Fruit fly (Drosophila melanogaster) whole organism, embryonic: ENCODE data around the gene awd.

Experiments
- CG10147 ChIP-seq: fragments of 200-800 bp; sonication (Bioruptor generic); optimal IDR thresholded peaks from 2 replicates; lab custom pipeline; 2019; ENCODE audit warnings: missing biosample characterization, mild to moderate bottlenecking, missing genetic modification characterization, moderate library complexity
- CG10543 ChIP-seq: fragments of 200-800 bp; sonication (Bioruptor generic); optimal IDR thresholded peaks from 3 replicates; lab custom pipeline; 2017; ENCODE audit warnings: missing biosample characterization, mild to moderate bottlenecking, missing genetic modification characterization, moderate library complexity
- CG10654 ChIP-seq: fragments of 200-800 bp; sonication (Bioruptor generic); optimal IDR thresholded peaks from 2 replicates; lab custom pipeline; 2016; ENCODE audit warnings: missing biosample characterization, missing genetic modification characterization
- CG12219 ChIP-seq: fragments of 200-800 bp; sonication (Bioruptor generic); optimal IDR thresholded peaks from 3 replicates; lab custom pipeline; 2018; ENCODE audit warnings: missing biosample characterization, mild to moderate bottlenecking, missing genetic modification characterization
- CG12744 ChIP-seq: fragments of 200-800 bp; sonication (Bioruptor generic); optimal IDR thresholded peaks from 2 replicates; lab custom pipeline; 2016; ENCODE audit warnings: missing biosample characterization, missing genetic modification characterization
- CG12769 ChIP-seq: fragments of 200-800 bp; sonication (Bioruptor generic); optimal IDR thresholded peaks from 2 replicates; lab custom pipeline; 2019; ENCODE audit warnings: missing biosample characterization, mild to moderate bottlenecking, missing genetic modification characterization, moderate library complexity
- CG13775 ChIP-seq: fragments of 200-800 bp; sonication (Bioruptor generic); optimal IDR thresholded peaks from 3 replicates; lab custom pipeline; 2017; ENCODE audit warnings: missing biosample characterization, mild to moderate bottlenecking, missing genetic modification characterization
- CG15073 ChIP-seq: fragments of 200-800 bp; sonication (Bioruptor generic); optimal IDR thresholded peaks from 2 replicates; lab custom pipeline; 2016; ENCODE audit warnings: missing biosample characterization, missing genetic modification characterization
- CG15514 ChIP-seq: fragments of 200-800 bp; sonication (Bioruptor generic); optimal IDR thresholded peaks from 3 replicates; lab custom pipeline; 2017; ENCODE audit warnings: missing biosample characterization, missing genetic modification characterization, mild to moderate bottlenecking, moderate library complexity, missing genetic modification reagents
- CG15696 ChIP-seq: fragments of 200-800 bp; sonication (Bioruptor generic); optimal IDR thresholded peaks from 2 replicates; lab custom pipeline; 2019; ENCODE audit warnings: missing biosample characterization, mild to moderate bottlenecking, missing genetic modification characterization, moderate library complexity
- CG16779 ChIP-seq: fragments of 200-800 bp; sonication (Bioruptor generic); IDR thresholded peaks from 2 replicates; pipeline ENCODE4 v1.3.6; 2022; ENCODE audit warnings: missing biosample characterization, missing genetic modification characterization
- CG17829 ChIP-seq: fragments of 200-800 bp; optimal IDR thresholded peaks from 2 replicates; lab custom pipeline; 2019; ENCODE audit warnings: missing biosample characterization, mild to moderate bottlenecking, missing genetic modification characterization, moderate library complexity
- CG1792 ChIP-seq: fragments of 200-800 bp; sonication (Bioruptor generic); optimal IDR thresholded peaks from 2 replicates; lab custom pipeline; 2016; ENCODE audit warnings: missing biosample characterization, missing genetic modification characterization
- CG18262 ChIP-seq: fragments of 200-800 bp; optimal IDR thresholded peaks from 3 replicates; lab custom pipeline; 2019; ENCODE audit warnings: missing biosample characterization, mild to moderate bottlenecking, missing genetic modification characterization, moderate library complexity
- CG18764 ChIP-seq: fragments of 200-800 bp; sonication (Bioruptor generic); optimal IDR thresholded peaks from 3 replicates; lab custom pipeline; 2016; ENCODE audit warnings: missing biosample characterization, missing genetic modification characterization
- CG31224 ChIP-seq: fragments of 200-800 bp; sonication (Bioruptor generic); IDR thresholded peaks from 2 replicates; pipeline ENCODE4 v1.3.6; 2022; ENCODE audit warnings: missing biosample characterization, missing genetic modification characterization
- CG33213 ChIP-seq: fragments of 200-800 bp; sonication (Bioruptor generic); optimal IDR thresholded peaks from 3 replicates; lab custom pipeline; 2016; ENCODE audit warnings: missing biosample characterization, missing genetic modification characterization
- CG34422 ChIP-seq: fragments of 200-800 bp; sonication (Bioruptor generic); IDR thresholded peaks from 3 replicates; pipeline ENCODE4 v1.3.6; 2022; ENCODE audit warnings: missing biosample characterization, missing genetic modification characterization
- CG8359 ChIP-seq: fragments of 200-800 bp; sonication (Bioruptor generic); optimal IDR thresholded peaks from 2 replicates; lab custom pipeline; 2017; ENCODE audit warnings: missing biosample characterization, mild to moderate bottlenecking, missing genetic modification characterization, borderline replicate concordance
- CG9876 ChIP-seq: fragments of 200-800 bp; sonication (Bioruptor generic); optimal IDR thresholded peaks from 2 replicates; lab custom pipeline; 2016; ENCODE audit warnings: missing biosample characterization, missing genetic modification characterization
- Dll ChIP-seq: fragments of 200-800 bp; sonication (Bioruptor generic); IDR thresholded peaks from 4 replicates; pipeline ENCODE4 v1.3.6; 2022; ENCODE audit warnings: missing biosample characterization, missing genetic modification characterization; ENCODE audit not compliant: partially characterized antibody
- E2f1 ChIP-seq: fragments of 200-800 bp; sonication (Bioruptor generic); IDR thresholded peaks from 2 replicates; pipeline ENCODE4 v1.3.6; 2022; ENCODE audit warnings: missing biosample characterization, missing genetic modification characterization
- E2f2 ChIP-seq: fragments of 200-800 bp; sonication (Bioruptor generic); IDR thresholded peaks from 2 replicates; pipeline ENCODE4 v1.3.6; 2022; ENCODE audit warnings: missing biosample characterization, missing genetic modification characterization
- Eip74EF ChIP-seq, 2 experiments: fragments of 200-800 bp in 1 of 2; fragments of >200 bp in 1 of 2; sonication (Bioruptor generic) in 1 of 2; optimal IDR thresholded peaks; 2 replicates each; lab custom pipeline; 2017 to 2019; ENCODE audit warnings: missing biosample characterization in 2 of 2, missing genetic modification characterization in 2 of 2, mild to moderate bottlenecking in 1 of 2, moderate library complexity in 1 of 2
- Fer1 ChIP-seq: fragments of 200-800 bp; sonication (Bioruptor generic); optimal IDR thresholded peaks from 2 replicates; lab custom pipeline; 2017; ENCODE audit warnings: missing biosample characterization, mild to moderate bottlenecking, missing genetic modification characterization
- Hr3 ChIP-seq: fragments of 200-800 bp; sonication (Bioruptor generic); optimal IDR thresholded peaks from 3 replicates; lab custom pipeline; 2016; ENCODE audit warnings: missing biosample characterization, missing genetic modification characterization
- Lim3 ChIP-seq: fragments of 200-800 bp; sonication (Bioruptor generic); IDR thresholded peaks from 2 replicates; pipeline ENCODE4 v1.3.6; 2022; ENCODE audit warnings: missing biosample characterization, missing genetic modification characterization
- Lpt ChIP-seq: fragments of >200 bp; optimal IDR thresholded peaks from 2 replicates; lab custom pipeline; 2018; ENCODE audit warnings: missing biosample characterization, missing genetic modification characterization
- Med ChIP-seq: fragments of 200-800 bp; sonication (Bioruptor generic); peaks from one replicate; lab custom pipeline; 2016; ENCODE audit warnings: missing biosample characterization, missing genetic modification characterization, mild to moderate bottlenecking, inconsistent platforms, moderate library complexity
- Oaz ChIP-seq: fragments of 200-800 bp; sonication (Bioruptor generic); IDR thresholded peaks from 2 replicates; pipeline ENCODE4 v1.3.6; 2022; ENCODE audit warnings: missing biosample characterization, missing genetic modification characterization
- Side ChIP-seq: fragments of 200-800 bp; sonication (Bioruptor generic); optimal IDR thresholded peaks from 2 replicates; lab custom pipeline; 2016; ENCODE audit warnings: missing biosample characterization, missing genetic modification characterization
- YL-1 ChIP-seq: fragments of 200-800 bp; sonication (Bioruptor generic); optimal IDR thresholded peaks from 3 replicates; lab custom pipeline; 2017; ENCODE audit warnings: missing biosample characterization, mild to moderate bottlenecking, missing genetic modification characterization
- bab2 ChIP-seq: fragments of 200-800 bp; sonication (Bioruptor generic); optimal IDR thresholded peaks from 2 replicates; lab custom pipeline; 2016; ENCODE audit warnings: missing biosample characterization, missing genetic modification characterization
- bowl ChIP-seq: fragments of 200-800 bp; sonication (Bioruptor generic); IDR thresholded peaks from 2 replicates; pipeline ENCODE4 v1.3.6; 2022; ENCODE audit warnings: missing biosample characterization, missing genetic modification characterization
- btn ChIP-seq: fragments of 200-800 bp; sonication (Bioruptor generic); optimal IDR thresholded peaks from 2 replicates; lab custom pipeline; 2016; ENCODE audit warnings: missing biosample characterization, missing genetic modification characterization
- chinmo ChIP-seq: fragments of 200-800 bp; sonication (Bioruptor generic); IDR thresholded peaks from 4 replicates; pipeline ENCODE4 v1.3.6; 2022; ENCODE audit warnings: missing biosample characterization, missing genetic modification characterization; ENCODE audit not compliant: partially characterized antibody
- chm ChIP-seq: fragments of 200-800 bp; sonication (Bioruptor generic); IDR thresholded peaks from 2 replicates; pipeline ENCODE4 v1.3.6; 2022; ENCODE audit warnings: missing biosample characterization, missing genetic modification characterization
- fru ChIP-seq: fragments of >200 bp; optimal IDR thresholded peaks from 2 replicates; lab custom pipeline; 2017
- gfzf ChIP-seq: fragments of 200-800 bp; sonication (Bioruptor generic); optimal IDR thresholded peaks from 2 replicates; lab custom pipeline; 2016; ENCODE audit warnings: missing biosample characterization, mild to moderate bottlenecking, missing genetic modification characterization, moderate library complexity
- hkb ChIP-seq, 2 experiments: fragments of 200-800 bp in 1 of 2; fragments of >200 bp in 1 of 2; sonication (Bioruptor generic) in 1 of 2; IDR thresholded peaks in 1 of 2; optimal IDR thresholded peaks in 1 of 2; 2 replicates each; pipeline versions ENCODE4 v1.3.6 to Lab custom; 2017 to 2022; ENCODE audit warnings: missing biosample characterization in 1 of 2, missing genetic modification characterization in 1 of 2
- kay ChIP-seq: fragments of 200-800 bp; sonication (Bioruptor generic); optimal IDR thresholded peaks from 2 replicates; lab custom pipeline; 2016; ENCODE audit warnings: missing biosample characterization, missing genetic modification characterization
- kni ChIP-seq: fragments of 200-800 bp; sonication (Bioruptor generic); optimal IDR thresholded peaks from 3 replicates; lab custom pipeline; 2017; ENCODE audit warnings: mild to moderate bottlenecking, missing biosample characterization, missing genetic modification reagents, missing genetic modification characterization
- knrl ChIP-seq: fragments of 200-800 bp; sonication (Bioruptor generic); IDR thresholded peaks from 3 replicates; pipeline ENCODE4 v1.3.6; 2022; ENCODE audit warnings: missing biosample characterization, missing genetic modification characterization; ENCODE audit not compliant: partially characterized antibody
- mirr ChIP-seq: fragments of 200-800 bp; sonication (Bioruptor generic); optimal IDR thresholded peaks from 3 replicates; lab custom pipeline; 2018; ENCODE audit warnings: missing biosample characterization, mild to moderate bottlenecking, missing genetic modification characterization
- nerfin-1 ChIP-seq: fragments of 200-800 bp; sonication (Bioruptor generic); optimal IDR thresholded peaks from 3 replicates; lab custom pipeline; 2019; ENCODE audit warnings: missing biosample characterization, mild to moderate bottlenecking, missing genetic modification characterization, moderate library complexity
- otp ChIP-seq: fragments of 200-800 bp; sonication (Bioruptor generic); IDR thresholded peaks from 3 replicates; pipeline ENCODE4, ENCODE4 v1.3.6; 2022; ENCODE audit warnings: missing biosample characterization, missing genetic modification characterization
- ranshi ChIP-seq: fragments of 200-800 bp; sonication (Bioruptor generic); IDR thresholded peaks from 2 replicates; pipeline ENCODE4 v1.3.6; 2022; ENCODE audit warnings: missing biosample characterization, missing genetic modification characterization
- run ChIP-seq: fragments of 200-800 bp; sonication (Bioruptor generic); optimal IDR thresholded peaks from 3 replicates; lab custom pipeline; 2018; ENCODE audit warnings: missing biosample characterization, mild to moderate bottlenecking, missing genetic modification characterization
- stwl ChIP-seq: fragments of 200-800 bp; sonication (Bioruptor generic); optimal IDR thresholded peaks from 3 replicates; lab custom pipeline; 2018; ENCODE audit warnings: missing biosample characterization, mild to moderate bottlenecking, missing genetic modification characterization, moderate library complexity
- tll ChIP-seq, 2 experiments: fragments of 200-800 bp in 1 of 2; fragments of >200 bp in 1 of 2; sonication (Bioruptor generic) in 1 of 2; optimal IDR thresholded peaks; 2 replicates each; lab custom pipeline; 2017 to 2019; ENCODE audit warnings: missing biosample characterization in 2 of 2, missing genetic modification characterization in 2 of 2, mild to moderate bottlenecking in 1 of 2, moderate library complexity in 1 of 2
- trh ChIP-seq: fragments of 200-800 bp; sonication (Bioruptor generic); optimal IDR thresholded peaks from 2 replicates; lab custom pipeline; 2016; ENCODE audit warnings: missing biosample characterization, missing genetic modification characterization

The awd gene

DNA sequence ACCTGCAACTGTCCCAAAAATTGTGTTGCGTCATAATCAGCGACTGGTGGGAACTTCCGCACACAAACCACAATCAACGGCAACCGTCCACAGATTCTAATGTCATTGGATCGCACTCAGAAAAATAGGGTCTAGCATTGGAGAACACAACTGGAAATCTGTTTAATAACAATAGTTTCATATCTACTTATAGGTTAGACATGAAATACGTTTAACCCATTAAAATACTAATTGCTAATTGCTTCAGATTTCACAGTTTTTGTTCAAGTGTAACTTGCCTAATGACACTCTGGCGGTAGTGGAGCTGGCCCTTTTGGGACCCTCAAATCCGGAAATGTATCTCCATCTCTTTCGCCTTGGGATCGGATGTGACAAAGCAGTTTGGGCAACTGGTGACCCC lies 49.2 kb downstream of the awd start (continued):
- TF ChIP-seq bowl (GFP tag; lab: Robert Waterston, UW) = no peak
- TF ChIP-seq tll (GFP tag; optimal IDR thresholded peaks at IDR 0.05; lab: Kevin White, UChicago) = no peak
- no peak for TF ChIP-seq CG10147 (GFP tag; lab: Kevin White, UChicago)
- TF ChIP-seq CG18262 (tag; lab: Kevin White, UChicago) = peak; percentile 29
- 0 out of 3 replicates have a peak, but pooled peaks have one; percentile 51 for TF ChIP-seq otp
- no peak for TF ChIP-seq CG15073
- no peak for TF ChIP-seq stwl
- no peak for TF ChIP-seq mirr (GFP tag; lab: Kevin White, UChicago)
- no peak for TF ChIP-seq CG34422 (GFP tag; lab: Robert Waterston, UW)
- no peak for TF ChIP-seq CG13775 (GFP tag; lab: Kevin White, UChicago)
- TF ChIP-seq knrl (GFP tag; lab: Robert Waterston, UW) = no peak
- no peak for TF ChIP-seq CG10654 (GFP tag; lab: Kevin White, UChicago)
- TF ChIP-seq CG15696 (tag; lab: Kevin White, UChicago) = no peak
- no peak for TF ChIP-seq CG33213 (GFP tag; lab: Kevin White, UChicago)
- no peak for TF ChIP-seq CG12219
- no peak for TF ChIP-seq chinmo
- no peak for TF ChIP-seq CG8359 (GFP tag; lab: Kevin White, UChicago)
- no peak for TF ChIP-seq bab2 (GFP tag; lab: Kevin White, UChicago)
- no peak for TF ChIP-seq E2f2 (GFP tag; lab: Robert Waterston, UW)
- no peak for TF ChIP-seq Side (GFP tag; lab: Kevin White, UChicago)
- no peak for TF ChIP-seq btn (GFP tag; lab: Kevin White, UChicago)
- TF ChIP-seq Fer1 (GFP tag; lab: Kevin White, UChicago) = no peak
- TF ChIP-seq nerfin-1 (tag; lab: Kevin White, UChicago) = no peak
- TF ChIP-seq trh (GFP tag; lab: Kevin White, UChicago) = no peak
- TF ChIP-seq CG16779 = no peak
- TF ChIP-seq CG12744 (GFP tag; lab: Kevin White, UChicago) = no peak
- no peak for TF ChIP-seq run (tag; lab: Kevin White, UChicago)
- TF ChIP-seq CG17829 (tag; lab: Kevin White, UChicago) = peak; percentile 13
- peak; percentile 20 for TF ChIP-seq Med (GFP tag; lab: Kevin White, UChicago)
- TF ChIP-seq CG15514 (GFP tag; lab: Kevin White, UChicago) = no peak
- TF ChIP-seq kni (GFP tag; lab: Kevin White, UChicago) = no peak
- no peak for TF ChIP-seq CG1792 (GFP tag; lab: Kevin White, UChicago)
- TF ChIP-seq Lim3 = no peak
- TF ChIP-seq ranshi = no peak
- no peak for TF ChIP-seq Oaz (GFP tag; lab: Robert Waterston, UW)
- TF ChIP-seq CG9876 = no peak
- no peak for TF ChIP-seq YL-1 (GFP tag; lab: Kevin White, UChicago)
- no peak for TF ChIP-seq CG12769 (tag; lab: Kevin White, UChicago)
- TF ChIP-seq Hr3 (GFP tag; lab: Kevin White, UChicago) = no peak
- TF ChIP-seq fru = no peak
- no peak for TF ChIP-seq CG10543 (GFP tag; lab: Kevin White, UChicago)
- no peak for TF ChIP-seq CG18764 (GFP tag; lab: Kevin White, UChicago)
- TF ChIP-seq kay = no peak
- TF ChIP-seq hkb (optimal IDR thresholded peaks at IDR 0.05; lab: Kevin White, UChicago) = no peak
- no peak for TF ChIP-seq hkb (GFP tag; IDR thresholded peaks at IDR 0.05; lab: Robert Waterston, UW)
- TF ChIP-seq chm (GFP tag; lab: Robert Waterston, UW) = no peak
- no peak for TF ChIP-seq E2f1
- TF ChIP-seq CG31224 (GFP tag; lab: Robert Waterston, UW) = no peak
- TF ChIP-seq gfzf = no peak
- no peak for TF ChIP-seq Dll (GFP tag; lab: Robert Waterston, UW)
- no peak for TF ChIP-seq Eip74EF (GFP tag; optimal IDR thresholded peaks at IDR 0.05; lab: Kevin White, UChicago)
- no peak for TF ChIP-seq Lpt
